Worm (Caenorhabditis elegans): ENCODE data around the gene srz-64.

ce11 chrII:1338196-1338595, 45.1 kb upstream of the srz-64 start:
- TF ChIP-seq blmp-1 (tag; optimal IDR thresholded peaks at IDR 0.05) (no peak), elt-3 (tag; optimal IDR thresholded peaks at IDR 0.05) (no peak), lsy-2 (tag; optimal IDR thresholded peaks at IDR 0.05) (no peak), nhr-12 (tag; optimal IDR thresholded peaks at IDR 0.05) (no peak), cnd-1 (tag; optimal IDR thresholded peaks at IDR 0.05) (no peak), sptf-1 (tag; optimal IDR thresholded peaks at IDR 0.05) (no peak), ztf-11 (tag; optimal IDR thresholded peaks at IDR 0.05) (no peak), ceh-39 (tag; optimal IDR thresholded peaks at IDR 0.05) (no peak), pha-4 (tag; optimal IDR thresholded peaks at IDR 0.05) (no peak), mep-1 (tag; optimal IDR thresholded peaks at IDR 0.05) (no peak), lin-13 (tag; optimal IDR thresholded peaks at IDR 0.05) (no peak)
